Fruit fly (Drosophila melanogaster): ENCODE data around the gene CG10469.
A peak's percentile ranks its signal among the peaks of the same experiment; 100 is the strongest.

The CG10469 gene

dm6 chr3L:6094697-6095096 lies 1.6 kb upstream of the CG10469 start, which contains the start of the genes CG10467 and loj (continued):
- peak; percentile 87 for TF ChIP-seq Taf1 (GFP tag; IDR thresholded peaks at IDR 0.05)
- TF ChIP-seq klu (GFP tag; IDR thresholded peaks at IDR 0.05), result peak; percentile 97
- TF ChIP-seq caup (GFP tag; optimal IDR thresholded peaks at IDR 0.05; ENCODE audit: severe bottlenecking), result peak; percentile 89
- peak; percentile 99 for TF ChIP-seq Rfx (GFP tag; IDR thresholded peaks at IDR 0.05)
- TF ChIP-seq CG12155 (GFP tag; optimal IDR thresholded peaks at IDR 0.05), result peak; percentile 96
- peak; percentile 96 for TF ChIP-seq CG13775 (GFP tag; optimal IDR thresholded peaks at IDR 0.05)
- peak; percentile 5 for TF ChIP-seq luna (GFP tag; optimal IDR thresholded peaks at IDR 0.05)
- TF ChIP-seq CG7987 (GFP tag; optimal IDR thresholded peaks at IDR 0.05), result peak; percentile 73
- TF ChIP-seq maf-S (GFP tag; optimal IDR thresholded peaks at IDR 0.05), result peak; percentile 69
- peak; percentile 48 for TF ChIP-seq CG17186 (GFP tag; optimal IDR thresholded peaks at IDR 0.05)
- TF ChIP-seq HLH3B (GFP tag; IDR thresholded peaks at IDR 0.05), result peak; percentile 97
- TF ChIP-seq Asciz (GFP tag; optimal IDR thresholded peaks at IDR 0.05), result peak; percentile 87
- peak; percentile 94 for TF ChIP-seq Ada2b (GFP tag; IDR thresholded peaks at IDR 0.05)
- TF ChIP-seq CG3838 (GFP tag; optimal IDR thresholded peaks at IDR 0.05), result peak; percentile 86
- peak; percentile 56 for TF ChIP-seq ab (GFP tag; optimal IDR thresholded peaks at IDR 0.05)
- TF ChIP-seq bcd (GFP tag; optimal IDR thresholded peaks at IDR 0.05), result peak; percentile 95
- TF ChIP-seq az2 (GFP tag; optimal IDR thresholded peaks at IDR 0.05), result peak; percentile 97
- peak; percentile 92 for TF ChIP-seq CG18262 (tag; optimal IDR thresholded peaks at IDR 0.05)
- peak; percentile 97 for TF ChIP-seq tin (GFP tag; optimal IDR thresholded peaks at IDR 0.05)
- peak; percentile 98 for TF ChIP-seq dysf (GFP tag; IDR thresholded peaks at IDR 0.05)
- TF ChIP-seq nerfin-1 (tag; optimal IDR thresholded peaks at IDR 0.05), result peak; percentile 93
- peak; percentile 81 for TF ChIP-seq D19B (GFP tag; optimal IDR thresholded peaks at IDR 0.05)
- TF ChIP-seq tio (GFP tag; optimal IDR thresholded peaks at IDR 0.05), result peak; percentile 96
- TF ChIP-seq NC2α (GFP tag; optimal IDR thresholded peaks at IDR 0.05), result no peak
- TF ChIP-seq CG10462 (GFP tag; optimal IDR thresholded peaks at IDR 0.05), result peak; percentile 90
- peak; percentile 56; the same call in 1 of the 2 replicates for TF ChIP-seq Dip2 (GFP tag; IDR thresholded peaks at IDR 0.05)
- TF ChIP-seq gfzf (GFP tag; optimal IDR thresholded peaks at IDR 0.05), result no peak
- peak; percentile 97 for TF ChIP-seq CG30403 (GFP tag; optimal IDR thresholded peaks at IDR 0.05)
- peak; percentile 26 for TF ChIP-seq CG6854 (GFP tag; optimal IDR thresholded peaks at IDR 0.05)
- TF ChIP-seq CG10979 (tag; optimal IDR thresholded peaks at IDR 0.05), result peak; percentile 94
- TF ChIP-seq CG1233 (GFP tag; optimal IDR thresholded peaks at IDR 0.05), result peak; percentile 93
- TF ChIP-seq Elba2 (GFP tag; optimal IDR thresholded peaks at IDR 0.05), result peak; percentile 61
- peak; percentile 66 for TF ChIP-seq dm (GFP tag; optimal IDR thresholded peaks at IDR 0.05)
- peak; percentile 80 for TF ChIP-seq BtbVII (GFP tag; optimal IDR thresholded peaks at IDR 0.05)
- peak; percentile 53 for TF ChIP-seq CG4360 (GFP tag; IDR thresholded peaks at IDR 0.05)
- TF ChIP-seq dimm (GFP tag; IDR thresholded peaks at IDR 0.05), result peak; percentile 91
- peak; percentile 86 for TF ChIP-seq CG18011 (GFP tag; optimal IDR thresholded peaks at IDR 0.05)
- peak; percentile 95 for TF ChIP-seq trh (GFP tag; optimal IDR thresholded peaks at IDR 0.05)
- peak; percentile 23 for TF ChIP-seq CG11398 (GFP tag; optimal IDR thresholded peaks at IDR 0.05)
- peak; percentile 88 for TF ChIP-seq Optix (GFP tag; IDR thresholded peaks at IDR 0.05)
- TF ChIP-seq Atf6 (GFP tag; IDR thresholded peaks at IDR 0.05), result peak; percentile 93
- peak; percentile 97 for TF ChIP-seq H2.0 (GFP tag; IDR thresholded peaks at IDR 0.05)
- no peak for TF ChIP-seq Neu2 (GFP tag; optimal IDR thresholded peaks at IDR 0.05; ENCODE audit: borderline replicate concordance)
- TF ChIP-seq HHEX (GFP tag; optimal IDR thresholded peaks at IDR 0.05), result peak; percentile 91
- TF ChIP-seq Xrp1 (GFP tag; IDR thresholded peaks at IDR 0.05), result peak; percentile 97
- TF ChIP-seq Jarid2 (GFP tag; optimal IDR thresholded peaks at IDR 0.05), result peak; percentile 67
- peak; percentile 67 for TF ChIP-seq CG16863 (GFP tag; optimal IDR thresholded peaks at IDR 0.05)
- peak; percentile 84 for TF ChIP-seq CG15514 (GFP tag; optimal IDR thresholded peaks at IDR 0.05)
- TF ChIP-seq CG12744 (GFP tag; optimal IDR thresholded peaks at IDR 0.05), result peak; percentile 66
- TF ChIP-seq CG12659 (GFP tag; optimal IDR thresholded peaks at IDR 0.05), result peak; percentile 96
- TF ChIP-seq fu2 (GFP tag; optimal IDR thresholded peaks at IDR 0.05), result peak; percentile 76
